Fruit fly (Drosophila melanogaster): ENCODE measurements around the gene CG8001.

CG8001 gene

DNA sequence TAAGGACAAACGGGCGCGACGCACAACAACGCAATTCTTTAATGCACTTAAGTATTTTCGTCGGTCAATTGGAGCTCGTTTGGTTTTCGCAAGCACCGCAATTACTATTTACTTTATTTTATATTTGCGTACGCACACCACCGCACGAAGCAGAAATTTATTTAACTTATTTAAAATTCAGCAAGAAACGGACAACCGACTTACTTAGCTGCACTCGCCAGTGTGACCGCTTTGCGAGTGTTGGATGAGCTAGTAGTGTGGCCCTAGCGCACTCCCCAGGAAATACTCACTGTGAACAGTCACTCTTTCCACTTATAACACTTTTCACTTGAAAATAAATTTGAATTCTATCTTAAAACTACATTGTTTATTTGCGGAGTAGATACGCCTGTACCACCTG is 25.1 kb upstream of the CG8001 start, which contains the start of gene drpr (continued):
- TF ChIP-seq ERR (GFP tag; optimal IDR thresholded peaks at IDR 0.05) (no peak), Atf3 (GFP tag; optimal IDR thresholded peaks at IDR 0.05) (no peak), Neu2 (GFP tag; optimal IDR thresholded peaks at IDR 0.05; ENCODE audit: borderline replicate concordance) (no peak), Antp (GFP tag; optimal IDR thresholded peaks at IDR 0.05) (no peak), Dbx (GFP tag; IDR thresholded peaks at IDR 0.05) (no peak), ewg (GFP tag; optimal IDR thresholded peaks at IDR 0.05) (peak; percentile 64), tio (GFP tag; optimal IDR thresholded peaks at IDR 0.05) (no peak), odd (GFP tag; optimal IDR thresholded peaks at IDR 0.05) (peak; percentile 51), TFAM (GFP tag; optimal IDR thresholded peaks at IDR 0.05) (no peak), ash1 (GFP tag; optimal IDR thresholded peaks at IDR 0.05) (no peak), CG2116 (GFP tag; optimal IDR thresholded peaks at IDR 0.05) (peak; percentile 46), nom (GFP tag; optimal IDR thresholded peaks at IDR 0.05) (peak; percentile 53), rib (GFP tag; IDR thresholded peaks at IDR 0.05) (0 out of 2 replicates have a peak, but pooled peaks have one; percentile 33), repo (GFP tag; optimal IDR thresholded peaks at IDR 0.05) (no peak), corto (GFP tag; optimal IDR thresholded peaks at IDR 0.05) (no peak), CG10431 (GFP tag; optimal IDR thresholded peaks at IDR 0.05) (peak; percentile 17), CG9932 (GFP tag; IDR thresholded peaks at IDR 0.05) (0 out of 2 replicates have a peak, but pooled peaks have one; percentile 16), exex (tag; optimal IDR thresholded peaks at IDR 0.05) (peak; percentile 19), Chrac-16 (GFP tag; optimal IDR thresholded peaks at IDR 0.05) (no peak), chif (GFP tag; optimal IDR thresholded peaks at IDR 0.05) (no peak), CG1529 (GFP tag; optimal IDR thresholded peaks at IDR 0.05) (no peak), zf30C (GFP tag; optimal IDR thresholded peaks at IDR 0.05) (peak; percentile 23), pho (GFP tag; optimal IDR thresholded peaks at IDR 0.05) (no peak), CG11247 (GFP tag; IDR thresholded peaks at IDR 0.05) (no peak), CG10274 (GFP tag; optimal IDR thresholded peaks at IDR 0.05) (no peak), schlank (tag; optimal IDR thresholded peaks at IDR 0.05) (no peak), Dip3 (GFP tag; optimal IDR thresholded peaks at IDR 0.05) (no peak), Bdp1 (GFP tag; optimal IDR thresholded peaks at IDR 0.05) (peak; percentile 28), NFAT (GFP tag; IDR thresholded peaks at IDR 0.05) (peak; percentile 40; the same call in 1 of the 2 replicates), HLHmδ (GFP tag; optimal IDR thresholded peaks at IDR 0.05) (peak; percentile 19), amos (GFP tag; IDR thresholded peaks at IDR 0.05; ENCODE audit: partially characterized antibody) (peak; percentile 54; the same call in 1 of the 2 replicates), CG13123 (GFP tag; optimal IDR thresholded peaks at IDR 0.05) (no peak), sug (tag; optimal IDR thresholded peaks at IDR 0.05) (peak; percentile 22), Dek (tag; optimal IDR thresholded peaks at IDR 0.05) (no peak), HHEX (GFP tag; optimal IDR thresholded peaks at IDR 0.05) (peak; percentile 41), MTF-1 (GFP tag; optimal IDR thresholded peaks at IDR 0.05; ENCODE audit: borderline replicate concordance) (peak; percentile 17), onecut (GFP tag; IDR thresholded peaks at IDR 0.05) (no peak), Aef1 (GFP tag; IDR thresholded peaks at IDR 0.05) (no peak), CG11093 (GFP tag; IDR thresholded peaks at IDR 0.05) (no peak), toy (GFP tag; IDR thresholded peaks at IDR 0.05) (no peak), mld (GFP tag; IDR thresholded peaks at IDR 0.05; ENCODE audit: partially characterized antibody) (peak; percentile 19; the same call in 1 of the 3 replicates), Six4 (GFP tag; optimal IDR thresholded peaks at IDR 0.05) (no peak), Elba2 (GFP tag; optimal IDR thresholded peaks at IDR 0.05) (no peak), CG8944 (GFP tag; optimal IDR thresholded peaks at IDR 0.05) (no peak), gfzf (GFP tag; optimal IDR thresholded peaks at IDR 0.05) (peak; percentile 94), CG15011 (GFP tag; optimal IDR thresholded peaks at IDR 0.05) (no peak), CG6854 (GFP tag; optimal IDR thresholded peaks at IDR 0.05) (no peak), fd96Cb (tag; optimal IDR thresholded peaks at IDR 0.05) (no peak), CG8388 (GFP tag; optimal IDR thresholded peaks at IDR 0.05) (peak; percentile 18), Bteb2 (GFP tag; optimal IDR thresholded peaks at IDR 0.05) (no peak), lab (GFP tag; optimal IDR thresholded peaks at IDR 0.05) (peak; percentile 49)
